Fruit fly (Drosophila melanogaster): ENCODE results near the gene CG6813.

dm6 chr3R:11578645-11579044 lies 47.8 kb downstream of the CG6813 start, which contains the start of the genes CG6790 and CG5342:
- no peak for TF ChIP-seq fd96Ca (GFP tag; IDR thresholded peaks at IDR 0.05)
- no peak for TF ChIP-seq Pif1B (GFP tag; optimal IDR thresholded peaks at IDR 0.05)
- TF ChIP-seq Pif1A (GFP tag; optimal IDR thresholded peaks at IDR 0.05), result no peak
- TF ChIP-seq EcR (GFP tag; optimal IDR thresholded peaks at IDR 0.05), result no peak
- no peak for TF ChIP-seq CG17806 (tag; optimal IDR thresholded peaks at IDR 0.05)
- TF ChIP-seq Ets98B (GFP tag; IDR thresholded peaks at IDR 0.05), result no peak

All from whole organism, pupa.